Worm (Caenorhabditis elegans): Measurements from ENCODE around the gene ZK632.2.

DNA sequence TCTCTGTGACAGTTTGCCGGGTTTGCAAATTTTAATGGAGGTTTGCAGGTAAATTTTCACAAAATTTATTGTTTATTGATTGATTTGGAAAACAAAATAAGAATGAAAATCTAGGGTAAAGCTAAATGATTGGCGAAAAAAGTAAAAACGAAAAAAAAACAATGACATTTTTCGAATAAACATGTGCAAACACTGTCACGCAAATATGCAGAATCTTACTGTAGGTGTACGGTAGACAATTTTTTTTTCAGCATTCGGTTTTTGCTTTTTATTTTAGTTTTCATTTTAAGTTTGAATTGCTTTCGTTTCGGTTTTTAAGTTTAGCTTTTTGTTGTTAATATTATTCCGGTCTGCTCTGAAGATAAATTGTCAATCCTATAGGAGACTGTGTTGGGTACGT lies 19.0 kb downstream of the ZK632.2 start:
- TF ChIP-seq jun-1 (tag; optimal IDR thresholded peaks at IDR 0.05) (no peak), nhr-11 (tag; optimal IDR thresholded peaks at IDR 0.05) (no peak), dpl-1 (GFP tag; optimal IDR thresholded peaks at IDR 0.05) (no peak), sdz-12 (GFP tag; optimal IDR thresholded peaks at IDR 0.05) (no peak), ces-1 (GFP tag; optimal IDR thresholded peaks at IDR 0.05) (no peak), lin-1 (GFP tag; IDR thresholded peaks at IDR 0.05) (no peak), ZK337.2 (GFP tag; IDR thresholded peaks at IDR 0.05) (no peak), snpc-4 (tag; optimal IDR thresholded peaks at IDR 0.05) (no peak), lin-38 (GFP tag; IDR thresholded peaks at IDR 0.05) (no peak), madf-5 (GFP tag; IDR thresholded peaks at IDR 0.05) (no peak), zag-1 (tag; optimal IDR thresholded peaks at IDR 0.05) (no peak), ZK546.5 (tag; optimal IDR thresholded peaks at IDR 0.05) (no peak), nhr-25 (tag; optimal IDR thresholded peaks at IDR 0.05; ENCODE audit: borderline replicate concordance, insufficient read depth) (no peak)

Measured in whole organism, L4 larva.